Worm (Caenorhabditis elegans) whole organism, L2 larva: ENCODE measurements around the gene T10H9.8.
A peak's percentile ranks its signal among the peaks of the same experiment; 100 is the strongest.

Experiments used
- C34F6.9 ChIP-seq: fragments of 150-350 bp; optimal IDR thresholded peaks from 2 replicates; lab custom pipeline; 2014; ENCODE audit warnings: missing biosample characterization, missing genetic modification characterization
- R02D3.7 ChIP-seq: fragments of 150-350 bp; optimal IDR thresholded peaks from 2 replicates; lab custom pipeline; 2014; ENCODE audit warnings: missing biosample characterization, missing genetic modification characterization
- Y55F3AM.14 ChIP-seq: fragments of 200-800 bp; sonication (Bioruptor generic); optimal IDR thresholded peaks from 2 replicates; lab custom pipeline; 2018; ENCODE audit warnings: mild to moderate bottlenecking, missing genetic modification characterization, missing compliant biosample characterization
- ZK546.5 ChIP-seq: sonication (generic microtip); optimal IDR thresholded peaks from 2 replicates; lab custom pipeline; 2017; ENCODE audit warnings: missing biosample characterization, missing genetic modification characterization
- alr-1 ChIP-seq: fragments of 150-350 bp; optimal IDR thresholded peaks from 2 replicates; lab custom pipeline; 2014; ENCODE audit warnings: missing biosample characterization, missing genetic modification characterization
- aly-2 ChIP-seq: fragments of 150-350 bp; optimal IDR thresholded peaks from 2 replicates; lab custom pipeline; 2014; ENCODE audit warnings: missing biosample characterization, missing genetic modification characterization
- ama-1 ChIP-seq: fragments of 150-350 bp; optimal IDR thresholded peaks from 2 replicates; lab custom pipeline; 2018; ENCODE audit warnings: inconsistent platforms
- blmp-1 ChIP-seq: sonication (generic microtip); optimal IDR thresholded peaks from 2 replicates; lab custom pipeline; 2017; ENCODE audit warnings: missing genetic modification characterization, mild to moderate bottlenecking, missing compliant biosample characterization, antibody characterized with exemption, moderate library complexity; ENCODE audit not compliant: insufficient read depth
- ceh-16 ChIP-seq: fragments of 150-350 bp; optimal IDR thresholded peaks from 2 replicates; lab custom pipeline; 2014; ENCODE audit warnings: missing biosample characterization, missing genetic modification characterization
- ceh-82 ChIP-seq: fragments of 150-350 bp; optimal IDR thresholded peaks from 2 replicates; lab custom pipeline; 2014; ENCODE audit warnings: missing biosample characterization, missing genetic modification characterization
- crh-2 ChIP-seq: sonication (generic microtip); optimal IDR thresholded peaks from 2 replicates; lab custom pipeline; 2017; ENCODE audit warnings: missing biosample characterization, missing genetic modification characterization
- elt-1 ChIP-seq: fragments of 150-350 bp; optimal IDR thresholded peaks from 2 replicates; lab custom pipeline; 2014; ENCODE audit warnings: missing biosample characterization, missing genetic modification characterization
- elt-3 ChIP-seq: sonication (generic microtip); optimal IDR thresholded peaks from 2 replicates; lab custom pipeline; 2017; ENCODE audit warnings: missing biosample characterization, missing genetic modification characterization
- fos-1 ChIP-seq: fragments of 150-350 bp; optimal IDR thresholded peaks from 2 replicates; lab custom pipeline; 2014; ENCODE audit warnings: missing biosample characterization, missing genetic modification characterization
- gmeb-1 ChIP-seq: fragments of 150-350 bp; optimal IDR thresholded peaks from 2 replicates; lab custom pipeline; 2014; ENCODE audit warnings: missing biosample characterization, missing genetic modification characterization
- lin-11 ChIP-seq: fragments of 150-350 bp; sonication (generic microtip); optimal IDR thresholded peaks from 2 replicates; lab custom pipeline; 2014; ENCODE audit warnings: missing biosample characterization, missing genetic modification characterization, inconsistent platforms, mixed read lengths
- lin-13 ChIP-seq: fragments of 150-350 bp; optimal IDR thresholded peaks from 2 replicates; lab custom pipeline; 2014; ENCODE audit warnings: missing biosample characterization, missing genetic modification reagents, missing genetic modification characterization
- lin-39 ChIP-seq: fragments of 150-350 bp; optimal IDR thresholded peaks from 2 replicates; lab custom pipeline; 2014; ENCODE audit warnings: missing biosample characterization, missing genetic modification reagents, missing genetic modification characterization
- lsy-2 ChIP-seq, 2 experiments: fragments of 150-350 bp in 1 of 2; sonication (generic microtip) in 1 of 2; optimal IDR thresholded peaks; 2 replicates each; lab custom pipeline; 2014 to 2017; ENCODE audit warnings: missing biosample characterization in 2 of 2, missing genetic modification characterization in 2 of 2
- mab-5 ChIP-seq: fragments of 150-350 bp; optimal IDR thresholded peaks from 2 replicates; lab custom pipeline; 2014; ENCODE audit warnings: missing biosample characterization, missing genetic modification characterization
- mbf-1 ChIP-seq: sonication (generic microtip); optimal IDR thresholded peaks from 2 replicates; lab custom pipeline; 2017; ENCODE audit warnings: missing biosample characterization, missing genetic modification characterization
- nhr-10 ChIP-seq: sonication (generic microtip); optimal IDR thresholded peaks from 2 replicates; lab custom pipeline; 2017; ENCODE audit warnings: missing biosample characterization, missing genetic modification characterization
- nhr-12 ChIP-seq: fragments of 150-350 bp; optimal IDR thresholded peaks from 2 replicates; lab custom pipeline; 2014; ENCODE audit warnings: missing biosample characterization, missing genetic modification characterization
- nhr-21 ChIP-seq: fragments of 150-350 bp; optimal IDR thresholded peaks from 2 replicates; lab custom pipeline; 2014; ENCODE audit warnings: missing biosample characterization, missing genetic modification characterization
- nhr-23 ChIP-seq: fragments of 150-350 bp; optimal IDR thresholded peaks from 2 replicates; lab custom pipeline; 2014; ENCODE audit warnings: missing biosample characterization, missing genetic modification reagents, missing genetic modification characterization
- nhr-237 ChIP-seq: fragments of 150-350 bp; optimal IDR thresholded peaks from 2 replicates; lab custom pipeline; 2014; ENCODE audit warnings: missing biosample characterization, missing genetic modification characterization
- nhr-25 ChIP-seq: fragments of 150-350 bp; sonication (generic microtip); optimal IDR thresholded peaks from 3 replicates; lab custom pipeline; 2014; ENCODE audit warnings: missing biosample characterization, missing genetic modification characterization
- nhr-77 ChIP-seq: fragments of 150-350 bp; optimal IDR thresholded peaks from 2 replicates; lab custom pipeline; 2014; ENCODE audit warnings: missing biosample characterization, missing genetic modification characterization
- sem-4 ChIP-seq: fragments of 150-350 bp; optimal IDR thresholded peaks from 2 replicates; lab custom pipeline; 2014; ENCODE audit warnings: missing biosample characterization, missing genetic modification reagents, missing genetic modification characterization
- skn-1 ChIP-seq: sonication (generic microtip); optimal IDR thresholded peaks from 2 replicates; lab custom pipeline; 2017; ENCODE audit warnings: missing biosample characterization, missing genetic modification characterization
- sma-3 ChIP-seq: sonication (generic microtip); optimal IDR thresholded peaks from 2 replicates; lab custom pipeline; 2016; ENCODE audit warnings: missing genetic modification reagents, missing genetic modification characterization, missing compliant biosample characterization
- sma-9 ChIP-seq, 2 experiments: fragments of 150-350 bp in 1 of 2; sonication (generic microtip) in 1 of 2; optimal IDR thresholded peaks; 2 replicates each; lab custom pipeline; 2014 to 2016; ENCODE audit warnings: missing genetic modification characterization in 2 of 2, mild to moderate bottlenecking in 1 of 2, missing biosample characterization in 1 of 2, missing compliant biosample characterization in 1 of 2, missing genetic modification reagents in 1 of 2, moderate library complexity in 1 of 2
- snpc-4 ChIP-seq: fragments of 150-350 bp; optimal IDR thresholded peaks from 2 replicates; lab custom pipeline; 2014; ENCODE audit warnings: missing biosample characterization, missing genetic modification characterization
- unc-39 ChIP-seq: fragments of 150-350 bp; optimal IDR thresholded peaks from 2 replicates; lab custom pipeline; 2014; ENCODE audit warnings: missing biosample characterization, missing genetic modification characterization
- unc-55 ChIP-seq: fragments of 150-350 bp; sonication (generic microtip); optimal IDR thresholded peaks from 3 replicates; lab custom pipeline; 2014; ENCODE audit warnings: missing biosample characterization, missing genetic modification reagents, missing genetic modification characterization
- unc-62 ChIP-seq: fragments of 150-350 bp; optimal IDR thresholded peaks from 2 replicates; lab custom pipeline; 2014; ENCODE audit warnings: missing biosample characterization, missing genetic modification reagents, missing genetic modification characterization
- zag-1 ChIP-seq: fragments of 150-350 bp; optimal IDR thresholded peaks from 2 replicates; lab custom pipeline; 2014; ENCODE audit warnings: missing biosample characterization, missing genetic modification characterization
- ztf-1 ChIP-seq: fragments of 200-800 bp; sonication (Bioruptor generic); conservative IDR thresholded peaks from 2 replicates; pipeline ENCODE4 v1.3.6; 2022; ENCODE audit warnings: missing genetic modification characterization, missing compliant biosample characterization
- ztf-11 ChIP-seq: sonication (generic microtip); optimal IDR thresholded peaks from 2 replicates; lab custom pipeline; 2017; ENCODE audit warnings: missing biosample characterization, missing genetic modification characterization

T10H9.8 gene

ce11 chrV:6652051-6652450, at the start of gene T10H9.8:
Gene T10H9.8, plus strand, starts transcription at chrV:6652351.
- TF ChIP-seq nhr-77 (tag; lab: Kevin White, UChicago) (no peak), unc-62 (GFP tag; lab: Kevin White, UChicago) (no peak), sem-4 (no peak), ceh-16 (tag; lab: Kevin White, UChicago) (no peak), alr-1 (tag; lab: Kevin White, UChicago) (no peak), crh-2 (tag; lab: Kevin White, UChicago) (no peak), sma-3 (no peak)

- TF ChIP-seq nhr-23 (tag; lab: Kevin White, UChicago) (no peak), mab-5 (tag; lab: Kevin White, UChicago) (no peak), unc-62 (GFP tag; lab: Kevin White, UChicago) (no peak), elt-1 (no peak), zag-1 (tag; lab: Kevin White, UChicago) (no peak), sma-3 (no peak), Y55F3AM.14 (GFP tag; lab: Kevin White, UChicago) (no peak), nhr-25 (tag; lab: Kevin White, UChicago) (no peak), fos-1 (tag; lab: Kevin White, UChicago) (no peak), lin-13 (no peak), mbf-1 (tag; lab: Kevin White, UChicago) (no peak), R02D3.7 (tag; lab: Kevin White, UChicago) (no peak), lsy-2 (tag; optimal IDR thresholded peaks at IDR 0.05; lab: Kevin White, UChicago) (no peak), blmp-1 (no peak), nhr-237 (tag; lab: Kevin White, UChicago) (no peak), ceh-16 (tag; lab: Kevin White, UChicago) (no peak), sma-9 (GFP tag; optimal IDR thresholded peaks at IDR 0.05; lab: Kevin White, UChicago) (no peak), sma-9 (tag; optimal IDR thresholded peaks at IDR 0.05; lab: Kevin White, UChicago) (no peak)
- TF ChIP-seq, all 48 proteins: peak for 0
Observed at ce11 chrV:6602556-6603062, 49.5 kb upstream of the T10H9.8 start, which contains the start of gene ZK1055.6. Gene ZK1055.6, minus strand, starts transcription at chrV:6602606.

ce11 chrV:6605275-6605674, 46.9 kb upstream of the T10H9.8 start, which contains the start of gene ZK1055.7:
Gene ZK1055.7, minus strand, starts transcription at chrV:6605375.
- TF ChIP-seq ztf-11 (tag; lab: Kevin White, UChicago) (no peak), nhr-10 (tag; lab: Kevin White, UChicago) (no peak), ztf-1 (GFP tag; lab: Robert Waterston, UW) (no peak), unc-39 (tag; lab: Kevin White, UChicago) (no peak), elt-3 (tag; lab: Kevin White, UChicago) (no peak), R02D3.7 (tag; lab: Kevin White, UChicago) (no peak), mbf-1 (tag; lab: Kevin White, UChicago) (no peak), lin-13 (no peak), snpc-4 (tag; lab: Kevin White, UChicago) (no peak), lin-39 (no peak), skn-1 (tag; lab: Kevin White, UChicago) (no peak)

- no peak for TF ChIP-seq blmp-1
- TF ChIP-seq crh-2 (tag; lab: Kevin White, UChicago) = no peak
- TF ChIP-seq nhr-12 = no peak
- TF ChIP-seq skn-1 (tag; lab: Kevin White, UChicago) = peak; percentile 48
- no peak for TF ChIP-seq C34F6.9 (tag; lab: Kevin White, UChicago)
- no peak for TF ChIP-seq sem-4
- no peak for TF ChIP-seq ama-1
- TF ChIP-seq aly-2 = no peak
- no peak for TF ChIP-seq nhr-10 (tag; lab: Kevin White, UChicago)
- peak; percentile 47 for TF ChIP-seq gmeb-1
- TF ChIP-seq unc-55 (GFP tag; lab: Kevin White, UChicago) = peak; percentile 76
- TF ChIP-seq fos-1 (tag; lab: Kevin White, UChicago) = peak; percentile 88
- no peak for TF ChIP-seq lin-39
- TF ChIP-seq ceh-82 (tag; lab: Kevin White, UChicago) = no peak
- no peak for TF ChIP-seq nhr-21
- TF ChIP-seq ZK546.5 (tag; lab: Kevin White, UChicago) = no peak
- TF ChIP-seq lin-11 (tag; lab: Kevin White, UChicago) = no peak
Observed at ce11 chrV:6606197-6606596, 46.0 kb upstream of the T10H9.8 start.
